Worm (Caenorhabditis elegans): Measurements from ENCODE around the gene R09B5.11.

R09B5.11 gene

DNA sequence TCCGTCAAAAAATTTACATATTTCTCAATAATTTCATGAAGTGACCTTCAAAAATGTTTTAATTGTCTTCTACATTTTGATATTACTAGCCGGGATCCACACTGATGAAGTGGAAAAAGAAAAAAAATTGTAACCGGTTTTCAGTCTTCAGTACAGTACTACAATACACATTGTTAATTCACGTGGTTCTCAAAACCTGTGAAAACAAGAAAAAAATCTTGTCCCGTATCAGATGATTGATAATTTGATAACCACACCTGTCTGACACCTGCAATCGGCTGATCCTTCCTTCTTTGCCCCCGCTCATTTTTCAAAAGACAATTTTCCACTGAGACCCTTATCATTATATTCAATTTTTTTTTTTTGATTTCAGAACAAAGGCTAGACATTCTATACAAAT is at the start of gene R09B5.11:
Gene R09B5.11, plus strand, starts transcription at position 374 of the 400 bp plus-strand sequence.
- TF ChIP-seq nhr-25 (tag; optimal IDR thresholded peaks at IDR 0.05), result peak; percentile 19
- peak; percentile 8 for TF ChIP-seq sma-9 (GFP tag; optimal IDR thresholded peaks at IDR 0.05)
- TF ChIP-seq sma-9 (tag; optimal IDR thresholded peaks at IDR 0.05), result no peak
- TF ChIP-seq elt-1 (tag; optimal IDR thresholded peaks at IDR 0.05), result no peak
- TF ChIP-seq ceh-16 (tag; optimal IDR thresholded peaks at IDR 0.05), result no peak
- TF ChIP-seq alr-1 (tag; optimal IDR thresholded peaks at IDR 0.05), result no peak
- peak; percentile 41 for TF ChIP-seq sma-3 (GFP tag; optimal IDR thresholded peaks at IDR 0.05)
- peak; percentile 16 for TF ChIP-seq gmeb-1 (tag; optimal IDR thresholded peaks at IDR 0.05)
- no peak for TF ChIP-seq egl-27 (tag; optimal IDR thresholded peaks at IDR 0.05)
- TF ChIP-seq nhr-237 (tag; optimal IDR thresholded peaks at IDR 0.05), result no peak

DNA sequence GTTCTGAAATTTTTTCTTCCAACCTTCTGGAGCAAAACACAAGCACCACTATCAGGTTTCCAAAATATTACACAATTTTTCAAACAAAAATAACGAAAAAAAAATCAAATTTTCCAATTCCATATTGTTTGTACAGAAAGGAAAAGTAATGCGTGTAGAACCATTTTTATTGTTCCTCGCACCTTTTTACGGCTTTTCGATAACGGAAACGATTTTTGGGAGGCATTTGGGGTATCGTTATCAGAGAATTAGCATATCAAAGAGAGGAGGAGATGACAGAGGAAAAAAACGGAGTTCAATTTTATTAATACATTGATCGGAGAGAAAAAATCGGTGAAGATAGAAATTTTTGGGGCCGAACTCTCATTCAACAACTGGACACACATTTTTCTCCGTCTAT is 49.2 kb upstream of the R09B5.11 start:
- TF ChIP-seq dmd-4 (tag; optimal IDR thresholded peaks at IDR 0.05) (no peak), egl-27 (tag; optimal IDR thresholded peaks at IDR 0.05) (no peak), fos-1 (tag; optimal IDR thresholded peaks at IDR 0.05) (peak; percentile 93), ZK546.5 (tag; optimal IDR thresholded peaks at IDR 0.05) (no peak), lin-39 (tag; optimal IDR thresholded peaks at IDR 0.05) (no peak), alr-1 (tag; optimal IDR thresholded peaks at IDR 0.05) (no peak)

DNA sequence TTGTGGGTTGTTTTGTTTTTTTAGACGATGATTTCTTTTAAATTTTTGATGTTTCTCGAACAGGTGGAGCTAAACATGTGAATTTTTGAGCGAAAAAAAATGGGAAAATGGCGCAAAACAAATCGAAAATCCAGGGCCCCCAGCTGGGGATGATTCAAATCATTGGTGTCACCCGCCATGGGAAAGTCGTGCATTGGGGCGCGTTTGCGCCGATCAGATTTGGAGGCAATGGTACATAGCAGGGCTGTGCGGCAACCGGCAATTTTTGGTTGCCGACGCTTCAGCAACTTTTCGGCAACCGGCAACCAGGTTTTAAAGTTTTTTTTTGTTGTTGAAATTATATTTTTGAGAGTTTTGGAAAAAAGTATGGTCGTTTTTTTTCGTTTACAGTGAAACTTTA is 48.6 kb upstream of the R09B5.11 start:
- TF ChIP-seq fos-1 (tag; optimal IDR thresholded peaks at IDR 0.05), result no peak
- no peak for TF ChIP-seq lsy-2 (tag; optimal IDR thresholded peaks at IDR 0.05)
- TF ChIP-seq unc-62 (GFP tag; optimal IDR thresholded peaks at IDR 0.05), result no peak
- no peak for TF ChIP-seq dmd-4 (tag; optimal IDR thresholded peaks at IDR 0.05)
- TF ChIP-seq mdl-1 (tag; optimal IDR thresholded peaks at IDR 0.05), result no peak
- no peak for TF ChIP-seq nhr-77 (tag; optimal IDR thresholded peaks at IDR 0.05)
- TF ChIP-seq mbf-1 (tag; optimal IDR thresholded peaks at IDR 0.05), result no peak
- no peak for TF ChIP-seq blmp-1 (tag; optimal IDR thresholded peaks at IDR 0.05; ENCODE audit: insufficient read depth)
- TF ChIP-seq lin-39 (tag; optimal IDR thresholded peaks at IDR 0.05), result no peak
- TF ChIP-seq nhr-11 (tag; optimal IDR thresholded peaks at IDR 0.05), result no peak
- no peak for TF ChIP-seq alr-1 (tag; optimal IDR thresholded peaks at IDR 0.05)
- TF ChIP-seq sem-4 (tag; optimal IDR thresholded peaks at IDR 0.05), result no peak
- TF ChIP-seq mab-5 (tag; optimal IDR thresholded peaks at IDR 0.05), result no peak
- TF ChIP-seq C34F6.9 (tag; optimal IDR thresholded peaks at IDR 0.05), result no peak
- TF ChIP-seq egl-27 (tag; optimal IDR thresholded peaks at IDR 0.05), result no peak
- TF ChIP-seq nhr-23 (tag; optimal IDR thresholded peaks at IDR 0.05), result no peak

DNA sequence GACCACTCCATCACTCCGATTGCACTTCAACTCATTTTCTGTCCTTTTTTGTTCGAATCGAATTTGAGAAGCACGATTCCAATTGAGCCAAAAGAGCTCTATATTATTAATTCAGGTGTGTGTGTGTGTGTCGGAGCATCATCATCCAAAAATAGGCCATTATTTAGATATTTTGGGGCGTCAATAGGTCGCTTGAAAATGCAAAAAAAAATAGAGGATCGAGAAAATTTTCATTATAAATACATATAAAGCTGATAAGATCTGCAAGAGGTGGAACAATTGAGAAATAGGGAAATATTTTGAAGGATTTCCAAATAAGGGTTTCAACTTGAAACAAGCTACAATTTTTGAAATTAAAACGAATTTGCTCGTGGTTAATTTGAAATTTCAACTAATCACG is 46.1 kb upstream of the R09B5.11 start, which contains the start of gene Y75B7AR.1:
Gene Y75B7AR.1, minus strand, starts transcription at position 101 of the 400 bp plus-strand sequence.
- TF ChIP-seq ceh-16 (tag; optimal IDR thresholded peaks at IDR 0.05) (no peak), nhr-21 (tag; optimal IDR thresholded peaks at IDR 0.05) (no peak), blmp-1 (tag; optimal IDR thresholded peaks at IDR 0.05; ENCODE audit: insufficient read depth) (no peak), ama-1 (optimal IDR thresholded peaks at IDR 0.05) (no peak), egl-27 (tag; optimal IDR thresholded peaks at IDR 0.05) (no peak), ztf-11 (tag; optimal IDR thresholded peaks at IDR 0.05) (no peak), nhr-11 (tag; optimal IDR thresholded peaks at IDR 0.05) (no peak), crh-2 (tag; optimal IDR thresholded peaks at IDR 0.05) (no peak), nhr-10 (tag; optimal IDR thresholded peaks at IDR 0.05) (no peak), F13H6.1 (tag; optimal IDR thresholded peaks at IDR 0.05) (no peak), nhr-12 (tag; optimal IDR thresholded peaks at IDR 0.05) (no peak), nhr-6 (tag; optimal IDR thresholded peaks at IDR 0.05) (no peak), Y55F3AM.14 (GFP tag; optimal IDR thresholded peaks at IDR 0.05) (no peak), mab-5 (tag; optimal IDR thresholded peaks at IDR 0.05) (no peak), ZK546.5 (tag; optimal IDR thresholded peaks at IDR 0.05) (no peak), peb-1 (tag; optimal IDR thresholded peaks at IDR 0.05) (no peak), nhr-77 (tag; optimal IDR thresholded peaks at IDR 0.05) (no peak), elt-3 (tag; optimal IDR thresholded peaks at IDR 0.05) (no peak), ceh-82 (tag; optimal IDR thresholded peaks at IDR 0.05) (no peak), ztf-1 (GFP tag; conservative IDR thresholded peaks at IDR 0.05) (no peak)
